Worm (Caenorhabditis elegans): ENCODE results near the gene nhr-121.

nhr-121 gene

DNA sequence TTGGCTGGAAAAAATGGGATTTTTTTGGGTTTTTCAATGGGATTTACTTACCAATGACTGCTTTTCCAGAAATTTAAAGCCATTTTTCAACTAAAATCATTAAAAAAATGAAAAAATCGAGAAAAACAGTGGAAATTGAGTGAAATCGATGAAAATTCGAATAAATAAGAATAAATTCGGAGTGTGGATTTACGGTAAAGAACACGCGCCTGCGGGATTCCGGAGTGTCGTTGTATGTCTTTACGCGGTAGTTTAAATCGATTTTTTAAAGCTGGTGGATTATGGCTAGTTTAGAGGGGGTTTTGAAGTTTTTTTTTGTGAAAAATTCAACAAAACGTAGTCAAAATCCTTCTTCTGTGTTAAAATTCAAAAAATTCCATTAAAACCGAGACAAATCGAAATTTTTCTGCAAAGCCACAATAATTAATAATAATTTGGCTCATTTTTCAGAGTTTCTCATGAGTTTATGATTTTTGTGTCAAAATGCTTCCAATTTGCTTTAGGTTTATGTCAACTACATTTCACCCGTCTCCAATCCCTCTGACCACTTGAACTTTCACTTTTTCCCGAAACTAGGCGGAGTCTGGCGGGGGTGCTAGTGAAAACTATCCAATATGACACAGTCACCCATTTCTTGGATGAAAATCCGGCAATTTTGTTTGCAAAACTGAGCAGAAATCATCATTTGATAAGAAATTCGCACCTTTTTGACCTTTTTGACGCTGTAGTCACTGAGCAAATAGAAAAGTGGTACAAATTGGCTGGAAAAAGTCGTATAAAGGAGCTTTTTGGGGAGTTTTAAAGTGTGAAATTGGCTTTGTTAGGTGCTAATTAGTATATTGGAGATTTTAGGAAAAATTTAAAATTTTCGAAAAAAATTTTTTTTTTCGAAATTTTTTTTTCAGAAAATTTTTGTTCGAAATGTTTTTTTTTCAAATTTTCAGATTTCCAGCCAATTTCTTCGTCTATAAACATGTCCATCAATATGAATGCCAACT is 53.2 kb downstream of the nhr-121 start, which contains the start of the genes cic-1 and strm-1:
Gene cic-1, minus strand, starts transcription at position 96 of the 998 bp plus-strand sequence.
Gene strm-1, plus strand, starts transcription at position 945 of the 998 bp plus-strand sequence.
- TF ChIP-seq dox-1 (GFP tag; IDR thresholded peaks at IDR 0.05) (no peak), lsl-1 (GFP tag; optimal IDR thresholded peaks at IDR 0.05) (peak; percentile 17), pbrm-1 (GFP tag; IDR thresholded peaks at IDR 0.05) (no peak), gei-17 (GFP tag; optimal IDR thresholded peaks at IDR 0.05) (no peak), C06A6.2 (GFP tag; conservative IDR thresholded peaks at IDR 0.05) (no peak), lin-35 (GFP tag; optimal IDR thresholded peaks at IDR 0.05) (peak in 2 of 3 experiments; percentile 5 to 72), Y53F4B.3 (GFP tag; IDR thresholded peaks at IDR 0.05) (no peak), hmg-1.2 (GFP tag; IDR thresholded peaks at IDR 0.05) (no peak), F57C9.4 (tag; optimal IDR thresholded peaks at IDR 0.05) (no peak), nhr-27 (tag; optimal IDR thresholded peaks at IDR 0.05) (no peak), ets-4 (GFP tag; optimal IDR thresholded peaks at IDR 0.05) (no peak), fkh-3 (tag; optimal IDR thresholded peaks at IDR 0.05) (no peak), dpl-1 (GFP tag; optimal IDR thresholded peaks at IDR 0.05) (peak; percentile 52), attf-5 (GFP tag; optimal IDR thresholded peaks at IDR 0.05) (peak; percentile 33), ceh-79 (tag; optimal IDR thresholded peaks at IDR 0.05) (no peak), mcd-1 (GFP tag; IDR thresholded peaks at IDR 0.05) (0 out of 2 replicates have a peak, but pooled peaks have one; percentile 17), lin-54 (GFP tag; optimal IDR thresholded peaks at IDR 0.05) (peak; percentile 75), efl-1 (GFP tag; optimal IDR thresholded peaks at IDR 0.05) (peak; percentile 51), tbx-9 (tag; optimal IDR thresholded peaks at IDR 0.05; ENCODE audit: borderline replicate concordance) (no peak), ceh-100 (GFP tag; IDR thresholded peaks at IDR 0.05) (no peak), ztf-6 (GFP tag; IDR thresholded peaks at IDR 0.05) (no peak), F23B12.7 (tag; optimal IDR thresholded peaks at IDR 0.05; ENCODE audit: insufficient read depth) (peak; percentile 17), akir-1 (GFP tag; optimal IDR thresholded peaks at IDR 0.05) (no peak), lin-26 (GFP tag; IDR thresholded peaks at IDR 0.05) (no peak), attf-3 (GFP tag; conservative IDR thresholded peaks at IDR 0.05) (peak; percentile 98), F33H1.4 (GFP tag; IDR thresholded peaks at IDR 0.05) (peak; percentile 35; the same call in 1 of the 2 replicates), ztf-18 (tag; optimal IDR thresholded peaks at IDR 0.05) (no peak), ztf-25 (GFP tag; IDR thresholded peaks at IDR 0.05) (no peak), ztf-22 (GFP tag; optimal IDR thresholded peaks at IDR 0.05) (no peak), Y79H2A.3 (GFP tag; conservative IDR thresholded peaks at IDR 0.05) (no peak), hmg-20 (GFP tag; IDR thresholded peaks at IDR 0.05) (no peak)

Data from whole organism, young adult.